Worm (Caenorhabditis elegans) whole organism, L4/young adult: ENCODE measurements around the gene dylt-3.

Experiments used
- W03F9.2 ChIP-seq: fragments of 150-350 bp; optimal IDR thresholded peaks from 2 replicates; lab custom pipeline; 2014; ENCODE audit warnings: missing biosample characterization, missing genetic modification characterization
- dao-5 ChIP-seq: sonication (generic microtip); optimal IDR thresholded peaks from 2 replicates; lab custom pipeline; 2016; ENCODE audit warnings: missing genotype, missing genetic modification characterization, moderate library complexity, missing compliant biosample characterization
- him-1 ChIP-seq: sonication (generic microtip); optimal IDR thresholded peaks from 2 replicates; lab custom pipeline; 2016; ENCODE audit warnings: missing genotype, missing genetic modification reagents, missing genetic modification characterization, missing compliant biosample characterization

The dylt-3 gene

DNA sequence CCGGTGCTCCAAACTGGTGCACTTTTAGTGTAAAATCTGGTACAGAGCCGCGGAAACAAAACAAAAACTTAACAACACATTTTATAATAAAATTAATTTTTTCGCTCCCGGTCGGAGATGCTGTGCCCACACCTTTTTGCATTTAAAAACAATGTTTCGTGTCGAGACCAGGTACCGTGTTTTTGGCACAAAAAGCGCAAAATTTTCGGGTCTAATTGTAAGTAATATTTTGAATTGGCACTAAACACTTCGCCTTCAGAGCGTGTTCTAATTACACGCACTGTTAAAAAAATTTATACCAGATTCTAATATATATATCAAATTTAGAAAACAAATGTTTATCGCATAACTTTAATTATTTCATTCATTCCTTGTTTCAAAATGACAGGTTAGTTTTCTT lies at the start of gene dylt-3:
TSS of gene dylt-3 (plus strand) at position 301 of the 400 bp plus-strand sequence.
- TF ChIP-seq dao-5 = no peak
- TF ChIP-seq W03F9.2 (tag; lab: Kevin White, UChicago) = no peak

DNA sequence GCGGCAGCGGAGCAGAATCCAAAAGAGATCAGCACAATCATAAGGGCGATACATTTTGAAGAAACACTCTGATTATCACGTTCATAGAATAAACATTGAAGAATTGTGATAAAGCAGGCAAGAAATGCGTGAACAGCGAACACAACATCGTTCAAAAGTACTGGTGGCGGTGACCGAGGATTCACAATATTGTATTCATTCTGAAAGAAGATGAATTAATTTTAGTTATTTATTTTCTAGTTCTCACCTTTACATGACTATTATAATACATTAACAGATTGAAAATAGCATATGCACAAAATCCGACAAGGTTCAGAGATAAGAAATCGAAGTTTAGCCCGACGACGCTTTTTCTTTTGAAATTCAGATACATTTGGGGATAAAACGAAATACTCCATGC lies 45.6 kb upstream of the dylt-3 start:
- TF ChIP-seq W03F9.2 (tag; lab: Kevin White, UChicago) (no peak), dao-5 (no peak), him-1 (no peak)

DNA sequence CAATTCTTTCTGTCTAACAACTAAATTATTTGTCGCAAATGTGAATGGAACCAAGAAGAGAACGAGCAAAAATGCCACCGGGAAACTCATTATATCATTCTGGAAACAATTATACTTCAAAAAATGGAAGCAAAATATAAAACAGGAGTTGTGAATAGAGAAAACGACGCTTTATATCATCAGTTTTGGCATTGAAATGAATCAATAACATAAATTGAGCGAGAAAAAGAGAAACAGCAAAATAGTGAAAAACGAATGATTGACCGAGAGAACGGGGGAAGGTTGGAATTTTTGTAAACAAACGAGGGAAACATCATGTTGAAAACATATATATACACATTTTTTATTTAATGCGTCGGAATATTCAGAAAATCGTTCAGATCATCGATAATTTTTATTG lies 44.7 kb upstream of the dylt-3 start, which contains the start of gene ctns-1:
TSS of gene ctns-1 (minus strand) at position 101 of the 400 bp plus-strand sequence.
- no peak for TF ChIP-seq dao-5
- no peak for TF ChIP-seq W03F9.2 (tag; lab: Kevin White, UChicago)
- no peak for TF ChIP-seq him-1

DNA sequence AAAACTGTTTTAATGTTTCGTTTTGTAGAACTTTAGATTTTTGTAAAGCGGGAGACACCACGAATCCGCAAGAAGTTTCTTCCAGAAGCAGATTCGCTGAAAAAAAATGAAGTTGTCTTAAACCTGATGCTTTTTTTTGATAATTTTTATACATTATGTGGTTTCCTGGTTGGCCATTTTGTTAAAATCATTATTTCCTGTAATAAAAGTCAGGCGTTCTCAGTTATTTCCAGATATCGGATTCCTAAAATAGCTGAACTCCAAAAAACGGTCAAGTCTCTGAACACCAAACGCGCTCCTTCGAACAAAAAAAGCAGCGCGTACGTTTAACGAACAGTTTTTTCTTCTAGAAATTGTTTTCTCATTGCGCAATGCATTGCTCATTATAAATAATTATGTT lies 44.2 kb upstream of the dylt-3 start:
- TF ChIP-seq W03F9.2 (tag; lab: Kevin White, UChicago) = no peak
- no peak for TF ChIP-seq dao-5
- TF ChIP-seq him-1 = no peak

DNA sequence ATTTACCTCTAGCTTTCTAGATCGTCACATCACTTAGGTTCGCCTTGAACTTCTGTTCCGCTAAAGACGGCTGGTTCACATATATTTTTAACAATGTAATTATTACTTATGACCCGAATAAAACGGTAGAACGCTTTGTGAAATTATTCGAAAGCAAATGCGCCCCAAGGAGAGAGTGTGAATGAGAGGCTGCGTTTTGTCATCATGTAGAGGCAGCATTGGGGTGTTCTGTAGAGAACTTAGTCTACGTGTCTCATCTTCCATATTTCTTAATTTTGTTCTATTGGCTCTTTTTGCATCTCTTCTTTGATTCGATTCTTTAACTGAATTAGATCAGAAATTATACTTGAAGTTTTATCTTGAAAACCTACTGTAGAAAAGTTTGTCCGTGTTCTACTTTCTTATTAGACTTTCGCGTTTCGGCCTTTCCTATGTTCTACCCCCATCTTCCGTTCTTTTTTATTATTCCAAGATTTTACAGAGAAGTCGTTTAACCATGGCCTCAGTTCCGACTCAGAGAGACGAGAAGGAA lies 43.5 kb upstream of the dylt-3 start, which contains the start of gene cdc-48.2:
TSS of gene cdc-48.2 (plus strand) at position 482 of the 532 bp plus-strand sequence.
- no peak for TF ChIP-seq dao-5

DNA sequence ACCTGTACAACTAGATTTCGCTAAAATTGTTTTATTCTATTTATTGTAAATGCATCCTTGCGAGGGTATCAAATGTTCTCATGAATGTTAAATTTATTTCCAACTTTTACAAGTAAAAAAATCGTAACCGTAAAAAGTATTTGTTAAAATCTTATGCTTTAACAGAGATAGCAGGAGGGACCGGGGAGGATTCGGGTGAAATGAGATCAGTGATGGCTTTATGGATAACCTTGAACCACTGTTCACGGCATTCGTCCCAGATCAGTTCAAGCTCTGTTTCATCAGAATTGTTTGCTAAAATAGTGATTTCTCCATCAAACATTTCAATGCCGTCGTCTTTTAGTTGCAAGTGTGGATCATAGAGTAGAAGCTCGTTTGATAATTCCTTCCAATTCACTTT lies 40.4 kb upstream of the dylt-3 start:
- TF ChIP-seq W03F9.2 (tag; lab: Kevin White, UChicago) = no peak
- TF ChIP-seq dao-5 = no peak
- TF ChIP-seq him-1 = no peak

DNA sequence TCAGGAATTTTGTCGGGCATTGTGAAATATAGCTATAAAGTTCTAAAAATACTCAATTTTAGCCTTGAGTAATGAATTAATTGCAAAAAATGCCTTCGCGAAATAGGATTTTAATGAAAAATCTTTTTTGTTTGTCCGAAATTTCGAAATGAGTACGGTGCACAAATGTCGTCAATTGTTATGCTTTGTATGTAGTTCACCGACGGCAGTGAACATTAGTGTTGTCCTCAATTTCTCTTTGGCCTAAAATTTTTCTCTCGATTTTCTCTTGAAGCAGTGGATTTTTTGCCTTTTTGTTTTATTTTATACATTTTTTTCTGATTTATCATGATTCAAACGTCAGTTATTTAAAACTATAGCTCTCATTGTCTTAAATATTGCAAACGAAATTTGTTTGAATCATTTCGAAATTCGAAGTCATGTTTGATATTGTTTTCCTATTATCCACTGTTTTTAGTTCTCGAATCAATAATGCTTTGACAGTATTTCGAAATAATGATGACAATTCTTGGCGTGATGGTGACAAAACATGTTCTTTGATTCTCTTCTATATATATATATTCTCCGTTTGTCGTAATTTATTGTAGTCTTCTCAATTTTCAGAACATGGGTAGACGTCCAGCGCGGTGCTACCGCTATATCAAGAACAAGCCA lies 38.1 kb upstream of the dylt-3 start, which contains the start of the genes ints-11 and rpl-10:
TSS of gene ints-11 (minus strand) at position 201 of the 654 bp plus-strand sequence.
TSS of gene rpl-10 (plus strand) at position 604 of the 654 bp plus-strand sequence.
- TF ChIP-seq him-1 (no peak), W03F9.2 (tag; lab: Kevin White, UChicago) (peak; percentile 76)

DNA sequence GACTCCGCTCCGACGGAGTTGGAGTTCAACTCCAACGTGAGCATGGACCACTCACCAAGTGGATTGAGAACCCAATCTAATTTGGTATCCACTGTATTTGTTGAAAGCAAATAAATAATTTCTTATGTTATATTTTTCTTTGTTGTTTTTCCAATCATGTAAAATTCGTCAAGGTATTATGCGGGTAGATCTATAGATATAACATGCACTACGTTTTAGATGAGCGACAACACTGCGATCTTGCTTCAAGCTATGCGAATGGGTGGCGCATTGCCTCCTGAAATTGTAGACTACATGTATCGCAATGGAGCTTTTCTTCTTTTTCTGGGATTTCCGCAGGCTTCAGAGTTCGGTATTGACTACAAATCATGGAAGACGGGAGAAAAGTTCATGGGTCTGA lies 37.0 kb upstream of the dylt-3 start, which contains the start of gene F10B5.2:
TSS of gene F10B5.2 (plus strand) at position 220 of the 400 bp plus-strand sequence.
- TF ChIP-seq W03F9.2 (tag; lab: Kevin White, UChicago) (no peak), him-1 (no peak), dao-5 (no peak)

DNA sequence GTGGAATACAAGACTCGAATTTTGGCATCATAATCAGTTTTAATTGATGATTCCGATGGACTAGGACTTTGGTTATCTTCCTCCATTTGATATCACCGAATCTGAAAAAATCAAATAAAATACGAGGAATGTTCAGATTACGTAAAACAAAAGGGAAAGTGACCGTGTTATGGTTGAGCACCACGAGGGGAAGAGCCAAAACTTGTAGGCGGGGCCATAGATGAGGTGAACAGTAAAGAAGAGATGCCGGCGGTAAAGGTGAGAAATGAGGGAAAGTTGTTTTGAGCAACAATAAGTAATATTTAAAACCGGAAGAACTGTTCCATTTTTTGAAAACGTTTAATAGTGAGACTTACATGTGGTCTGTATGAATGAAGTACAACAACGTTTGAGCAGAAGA lies 31.6 kb upstream of the dylt-3 start, which contains the start of gene F10B5.3:
TSS of gene F10B5.3 (minus strand) at position 101 of the 400 bp plus-strand sequence.
- TF ChIP-seq him-1 (no peak), W03F9.2 (tag; lab: Kevin White, UChicago) (no peak), dao-5 (no peak)

DNA sequence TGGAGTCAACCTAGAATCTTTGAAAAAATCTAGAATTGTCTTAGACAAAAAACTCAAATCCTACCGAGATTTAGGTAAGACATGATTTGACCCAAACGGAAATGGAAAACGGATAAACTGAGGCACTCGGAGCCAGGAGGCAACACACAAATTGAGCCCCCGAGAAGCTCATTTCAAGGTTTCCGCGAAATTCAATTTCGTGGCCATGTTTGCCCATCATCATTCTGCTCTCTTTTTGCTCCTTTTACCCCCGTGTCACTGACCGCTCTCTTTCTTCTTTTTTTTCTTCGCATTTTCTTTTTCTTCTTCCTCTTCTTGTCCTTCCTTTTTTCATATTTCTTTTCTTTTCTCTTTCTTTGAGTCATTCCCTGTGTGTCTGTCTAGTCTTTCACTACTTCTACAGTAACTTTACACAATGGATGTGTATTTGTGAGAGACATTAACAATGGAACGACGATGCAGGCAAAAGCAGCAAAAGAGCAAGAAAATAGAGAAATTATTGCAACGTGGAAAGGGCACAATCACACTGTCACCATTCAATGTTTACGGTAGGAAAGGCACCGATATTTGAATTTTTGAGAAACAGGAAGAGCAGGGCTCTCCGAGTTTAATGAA lies 28.7 kb upstream of the dylt-3 start:
- TF ChIP-seq him-1 = no peak
- TF ChIP-seq W03F9.2 (tag; lab: Kevin White, UChicago) = no peak
- no peak for TF ChIP-seq dao-5

DNA sequence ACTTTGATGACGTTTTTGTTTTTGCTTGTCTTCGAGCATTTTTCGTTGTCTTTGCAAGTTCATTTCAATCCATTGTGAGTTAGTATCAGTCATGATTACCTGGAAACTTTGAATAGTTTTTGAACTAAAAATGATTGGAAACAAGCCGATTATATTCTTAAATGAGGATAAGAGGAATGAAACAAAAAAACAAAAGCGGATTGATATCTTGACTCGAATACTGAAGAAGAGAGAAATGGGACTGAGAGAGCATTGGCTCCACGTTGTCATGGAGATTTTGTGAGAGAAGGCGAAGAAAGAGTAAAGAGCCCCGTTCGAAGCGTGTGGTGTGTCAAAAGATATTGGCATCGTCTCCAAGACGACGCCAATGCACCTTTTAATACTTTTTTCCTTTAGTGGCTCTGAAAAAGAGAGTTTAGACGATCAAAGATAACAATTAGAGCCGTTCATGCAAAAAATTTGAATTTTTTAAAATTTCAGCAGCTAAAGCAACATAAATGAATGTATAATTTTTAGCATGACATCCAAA lies 24.6 kb upstream of the dylt-3 start, which contains the start of the genes tub-1 and tmem-138:
TSS of gene tub-1 (minus strand) at position 101 of the 529 bp plus-strand sequence.
TSS of gene tmem-138 (plus strand) at position 479 of the 529 bp plus-strand sequence.
- TF ChIP-seq W03F9.2 (tag; lab: Kevin White, UChicago) (no peak), dao-5 (no peak), him-1 (no peak)

DNA sequence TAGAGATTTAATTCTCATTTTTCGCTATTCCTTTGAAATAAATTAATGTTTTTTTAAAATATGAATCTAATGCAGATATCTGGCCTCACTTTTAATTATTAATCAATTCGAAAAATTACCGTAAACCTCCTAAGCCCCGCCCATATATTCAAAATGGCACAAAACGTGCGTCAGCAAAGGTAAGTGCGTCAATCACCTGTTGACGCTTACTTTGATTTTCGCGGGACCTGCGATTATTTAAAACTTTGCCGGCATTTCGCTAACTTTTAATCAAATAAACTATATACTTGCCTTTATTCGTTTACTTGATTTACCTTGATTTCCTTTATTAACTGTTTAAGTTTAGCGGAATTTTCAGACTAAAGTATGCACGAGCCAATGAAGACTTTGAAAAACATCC lies 23.5 kb upstream of the dylt-3 start, which contains the start of gene pch-2:
TSS of gene pch-2 (plus strand) at position 359 of the 400 bp plus-strand sequence.
- TF ChIP-seq W03F9.2 (tag; lab: Kevin White, UChicago) = no peak
- no peak for TF ChIP-seq him-1
- TF ChIP-seq dao-5 = no peak

DNA sequence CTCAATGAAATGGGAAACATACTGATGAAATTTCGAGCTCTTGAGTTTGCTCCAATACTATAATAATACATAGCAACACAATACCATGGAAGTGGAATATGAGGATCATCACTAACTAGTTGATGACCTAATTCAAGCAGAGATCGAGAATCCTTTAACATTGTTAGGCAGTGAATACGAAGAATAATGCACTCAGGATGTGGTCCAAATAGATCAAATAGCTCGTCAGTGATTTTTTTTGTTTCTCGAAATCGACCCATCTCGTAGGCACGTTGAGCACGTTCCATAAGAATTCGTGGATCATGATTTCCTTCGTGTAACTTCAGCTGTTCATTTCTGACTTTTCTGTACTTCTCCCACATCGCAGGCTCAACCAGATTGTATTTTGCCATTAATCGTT lies 20.6 kb upstream of the dylt-3 start:
- no peak for TF ChIP-seq W03F9.2 (tag; lab: Kevin White, UChicago)
- no peak for TF ChIP-seq dao-5
- TF ChIP-seq him-1 = no peak

DNA sequence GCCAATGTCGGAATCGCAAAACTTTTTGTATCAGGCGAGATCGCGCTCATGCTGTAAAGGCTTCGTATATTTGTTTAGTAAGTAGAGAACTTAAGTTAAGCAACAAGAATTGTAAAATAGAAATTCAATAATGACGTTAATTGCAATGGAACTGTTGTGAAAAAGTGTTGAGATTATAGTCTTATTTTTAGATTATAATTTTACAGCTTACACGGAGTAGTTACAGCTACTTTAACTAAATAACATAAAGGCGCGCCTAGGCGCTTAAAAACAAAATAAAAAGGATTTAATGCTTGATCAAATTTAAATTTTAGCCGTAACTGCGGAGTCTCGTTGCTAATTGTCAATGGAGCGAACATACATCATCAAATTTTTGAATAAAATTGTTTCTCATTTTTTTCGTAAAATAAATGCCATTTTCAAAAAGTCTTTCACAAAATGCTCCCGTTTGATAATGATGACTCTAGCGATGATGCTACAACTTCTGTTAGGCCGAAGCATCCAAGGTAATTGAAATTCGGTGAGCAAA lies 19.4 kb upstream of the dylt-3 start, which contains the start of the genes emb-27 and rrf-3:
TSS of gene emb-27 (minus strand) at position 51 of the 529 bp plus-strand sequence.
TSS of gene rrf-3 (plus strand) at position 346 of the 529 bp plus-strand sequence.
- TF ChIP-seq W03F9.2 (tag; lab: Kevin White, UChicago) = no peak
- no peak for TF ChIP-seq him-1
- no peak for TF ChIP-seq dao-5
